Fruit fly (Drosophila melanogaster) whole organism, prepupa: ENCODE data around the gene Cht7.
A peak's percentile ranks its signal among the peaks of the same experiment; 100 is the strongest.

Experiments used
- Blimp-1 ChIP-seq: fragments of 200-800 bp; sonication (Bioruptor generic); optimal IDR thresholded peaks from 3 replicates; lab custom pipeline; 2017; ENCODE audit warnings: missing biosample characterization, missing genetic modification characterization, mild to moderate bottlenecking, moderate library complexity, missing genetic modification reagents
- CG10631 ChIP-seq: fragments of 200-800 bp; sonication (Bioruptor generic); optimal IDR thresholded peaks from 2 replicates; lab custom pipeline; 2016; ENCODE audit warnings: missing biosample characterization, missing genetic modification characterization
- CG11294 ChIP-seq: fragments of 200-800 bp; sonication (Bioruptor generic); IDR thresholded peaks from 2 replicates; pipeline ENCODE4 v1.3.6; 2022; ENCODE audit warnings: missing biosample characterization, missing genetic modification characterization
- CG11762 ChIP-seq: fragments of 200-800 bp; sonication (Bioruptor generic); optimal IDR thresholded peaks from 3 replicates; lab custom pipeline; 2016; ENCODE audit warnings: missing biosample characterization, missing genetic modification characterization; ENCODE audit not compliant: insufficient read depth
- CG11902 ChIP-seq: fragments of 200-800 bp; sonication (Bioruptor generic); optimal IDR thresholded peaks from 3 replicates; lab custom pipeline; 2016; ENCODE audit warnings: missing biosample characterization, missing genetic modification characterization
- CG15336 ChIP-seq: fragments of 200-800 bp; sonication (Bioruptor generic); IDR thresholded peaks from 2 replicates; pipeline ENCODE4 v1.3.6; 2022; ENCODE audit warnings: missing biosample characterization, missing genetic modification characterization
- CG1621 ChIP-seq: fragments of 200-800 bp; sonication (Bioruptor generic); optimal IDR thresholded peaks from 3 replicates; lab custom pipeline; 2018; ENCODE audit warnings: missing biosample characterization, mild to moderate bottlenecking, missing genetic modification characterization
- CG16779 ChIP-seq: fragments of 200-800 bp; sonication (Bioruptor generic); optimal IDR thresholded peaks from 3 replicates; lab custom pipeline; 2017; ENCODE audit warnings: missing biosample characterization, mild to moderate bottlenecking, missing genetic modification characterization
- CG31627 ChIP-seq: fragments of 200-800 bp; sonication (Bioruptor generic); optimal IDR thresholded peaks from 3 replicates; lab custom pipeline; 2016; ENCODE audit warnings: missing biosample characterization, missing genetic modification characterization
- CG32006 ChIP-seq: fragments of 200-800 bp; sonication (Bioruptor generic); optimal IDR thresholded peaks from 3 replicates; lab custom pipeline; 2017; ENCODE audit warnings: missing biosample characterization, mild to moderate bottlenecking, missing genetic modification characterization
- CG34406 ChIP-seq: fragments of 200-800 bp; sonication (Bioruptor generic); optimal IDR thresholded peaks from 3 replicates; lab custom pipeline; 2016; ENCODE audit warnings: missing biosample characterization, missing genetic modification characterization
- CG3919 ChIP-seq: fragments of 200-800 bp; sonication (Bioruptor generic); optimal IDR thresholded peaks from 3 replicates; lab custom pipeline; 2016; ENCODE audit warnings: missing biosample characterization, missing genetic modification characterization
- CG4318 ChIP-seq: fragments of 200-800 bp; sonication (Bioruptor generic); optimal IDR thresholded peaks from 3 replicates; lab custom pipeline; 2017; ENCODE audit warnings: missing biosample characterization, mild to moderate bottlenecking, missing genetic modification characterization
- CG6163 ChIP-seq: fragments of 200-800 bp; sonication (Bioruptor generic); IDR thresholded peaks from 3 replicates; pipeline ENCODE4 v1.3.6; 2022; ENCODE audit warnings: missing biosample characterization, missing genetic modification characterization
- CG6276 ChIP-seq: fragments of 200-800 bp; sonication (Bioruptor generic); optimal IDR thresholded peaks from 2 replicates; lab custom pipeline; 2017; ENCODE audit warnings: missing biosample characterization, mild to moderate bottlenecking, missing genetic modification characterization
- CG6792 ChIP-seq: fragments of 200-800 bp; sonication (Bioruptor generic); optimal IDR thresholded peaks from 3 replicates; lab custom pipeline; 2016; ENCODE audit warnings: missing biosample characterization, missing genetic modification characterization
- CG6854 ChIP-seq: fragments of 200-800 bp; sonication (Bioruptor generic); optimal IDR thresholded peaks from 2 replicates; lab custom pipeline; 2017; ENCODE audit warnings: missing biosample characterization, mild to moderate bottlenecking, missing genetic modification characterization
- CG7368 ChIP-seq: fragments of 200-800 bp; sonication (Bioruptor generic); optimal IDR thresholded peaks from 3 replicates; lab custom pipeline; 2016; ENCODE audit warnings: missing biosample characterization, missing genetic modification characterization
- CG8119 ChIP-seq: fragments of 200-800 bp; sonication (Bioruptor generic); IDR thresholded peaks from 3 replicates; pipeline ENCODE4 v1.3.6; 2022; ENCODE audit warnings: missing biosample characterization, missing genetic modification characterization
- CG8319 ChIP-seq: fragments of 200-800 bp; sonication (Bioruptor generic); optimal IDR thresholded peaks from 3 replicates; lab custom pipeline; 2016; ENCODE audit warnings: missing biosample characterization, missing genetic modification characterization
- CG8632 ChIP-seq: fragments of 200-800 bp; sonication (Bioruptor generic); optimal IDR thresholded peaks from 3 replicates; lab custom pipeline; 2016; ENCODE audit warnings: missing biosample characterization, missing genetic modification characterization
- CG9139 ChIP-seq: fragments of 200-800 bp; sonication (Bioruptor generic); optimal IDR thresholded peaks from 3 replicates; lab custom pipeline; 2017; ENCODE audit warnings: missing biosample characterization, mild to moderate bottlenecking, missing genetic modification characterization
- Eip75B ChIP-seq: fragments of 200-800 bp; sonication (Bioruptor generic); optimal IDR thresholded peaks from 3 replicates; lab custom pipeline; 2016; ENCODE audit warnings: missing biosample characterization, missing genetic modification characterization
- Ets21C ChIP-seq: fragments of 200-800 bp; sonication (Bioruptor generic); optimal IDR thresholded peaks from 3 replicates; lab custom pipeline; 2016; ENCODE audit warnings: missing biosample characterization, missing genetic modification characterization
- Gug ChIP-seq: fragments of 200-800 bp; sonication (Bioruptor generic); IDR thresholded peaks from 2 replicates; pipeline ENCODE4 v1.3.6; 2022; ENCODE audit warnings: missing biosample characterization, missing genetic modification characterization
- Hr38 ChIP-seq: sonication (Bioruptor generic); optimal IDR thresholded peaks from 2 replicates; lab custom pipeline; 2016; ENCODE audit warnings: missing biosample characterization, missing genetic modification characterization
- Hr39 ChIP-seq: fragments of 200-800 bp; sonication (Bioruptor generic); optimal IDR thresholded peaks from 2 replicates; lab custom pipeline; 2016; ENCODE audit warnings: missing biosample characterization, missing genetic modification characterization
- Lpt ChIP-seq: fragments of 200-800 bp; sonication (Bioruptor generic); optimal IDR thresholded peaks from 3 replicates; lab custom pipeline; 2016; ENCODE audit warnings: missing biosample characterization, missing genetic modification characterization
- Met ChIP-seq: fragments of 200-800 bp; sonication (Bioruptor generic); optimal IDR thresholded peaks from 3 replicates; lab custom pipeline; 2016; ENCODE audit warnings: missing biosample characterization, missing genetic modification characterization
- OdsH ChIP-seq: fragments of 200-800 bp; sonication (Bioruptor generic); optimal IDR thresholded peaks from 3 replicates; lab custom pipeline; 2016; ENCODE audit warnings: missing biosample characterization, missing genetic modification characterization
- Smox ChIP-seq: fragments of 200-800 bp; sonication (Bioruptor generic); optimal IDR thresholded peaks from 3 replicates; lab custom pipeline; 2016; ENCODE audit warnings: missing biosample characterization, missing genetic modification characterization
- Sox102F ChIP-seq: fragments of 200-800 bp; sonication (Bioruptor generic); optimal IDR thresholded peaks from 2 replicates; lab custom pipeline; 2016; ENCODE audit warnings: missing biosample characterization, mild to moderate bottlenecking, missing genetic modification characterization
- Sox14 ChIP-seq: fragments of 200-800 bp; sonication (Bioruptor generic); optimal IDR thresholded peaks from 3 replicates; lab custom pipeline; 2016; ENCODE audit warnings: missing biosample characterization, missing genetic modification characterization
- Sox15 ChIP-seq: fragments of 200-800 bp; sonication (Bioruptor generic); optimal IDR thresholded peaks from 3 replicates; lab custom pipeline; 2016; ENCODE audit warnings: missing biosample characterization, missing genetic modification characterization
- dac ChIP-seq: fragments of 200-800 bp; sonication (Bioruptor generic); optimal IDR thresholded peaks from 2 replicates; lab custom pipeline; 2017; ENCODE audit warnings: missing biosample characterization, mild to moderate bottlenecking, missing genetic modification characterization
- esn ChIP-seq: fragments of 200-800 bp; sonication (Bioruptor generic); optimal IDR thresholded peaks from 2 replicates; lab custom pipeline; 2016; ENCODE audit warnings: missing biosample characterization, mild to moderate bottlenecking, missing genetic modification characterization, moderate library complexity
- fd59A ChIP-seq: fragments of 200-800 bp; sonication (Bioruptor generic); optimal IDR thresholded peaks from 2 replicates; lab custom pipeline; 2017; ENCODE audit warnings: missing biosample characterization, mild to moderate bottlenecking, missing genetic modification characterization, missing genetic modification reagents
- fd85E ChIP-seq: fragments of 200-800 bp; sonication (Bioruptor generic); optimal IDR thresholded peaks from 3 replicates; lab custom pipeline; 2016; ENCODE audit warnings: missing biosample characterization, missing genetic modification characterization
- fkh ChIP-seq: fragments of 200-800 bp; sonication (Bioruptor generic); optimal IDR thresholded peaks from 3 replicates; lab custom pipeline; 2017; ENCODE audit warnings: missing biosample characterization, mild to moderate bottlenecking, missing genetic modification characterization, moderate library complexity
- net ChIP-seq: fragments of 200-800 bp; sonication (Bioruptor generic); optimal IDR thresholded peaks from 3 replicates; lab custom pipeline; 2016; ENCODE audit warnings: missing biosample characterization, missing genetic modification characterization
- pdm3 ChIP-seq: fragments of 200-800 bp; sonication (Bioruptor generic); optimal IDR thresholded peaks from 3 replicates; lab custom pipeline; 2016; ENCODE audit warnings: missing biosample characterization, missing genetic modification characterization
- salr ChIP-seq, 2 experiments: fragments of 200-800 bp; sonication (Bioruptor generic); optimal IDR thresholded peaks; 3 replicates each; lab custom pipeline; 2016 to 2018; ENCODE audit warnings: missing biosample characterization in 2 of 2, missing genetic modification characterization in 2 of 2, mild to moderate bottlenecking in 1 of 2
- ss ChIP-seq, 2 experiments: fragments of 200-800 bp; sonication (Bioruptor generic); optimal IDR thresholded peaks; 2 replicates in 1 of 2; 3 replicates in 1 of 2; lab custom pipeline; 2017 to 2018; ENCODE audit warnings: mild to moderate bottlenecking in 2 of 2, missing biosample characterization in 2 of 2, missing genetic modification characterization in 2 of 2, moderate library complexity in 1 of 2
- svp ChIP-seq: fragments of 200-800 bp; sonication (Bioruptor generic); peaks from one replicate; lab custom pipeline; 2016; ENCODE audit warnings: missing biosample characterization, missing genetic modification characterization
- topi ChIP-seq: fragments of 200-800 bp; sonication (Bioruptor generic); optimal IDR thresholded peaks from 3 replicates; lab custom pipeline; 2016; ENCODE audit warnings: missing biosample characterization, missing genetic modification characterization

Gene Cht7

dm6 chr3L:3045256-3045743, 61.5 kb downstream of the Cht7 start (continued):
- TF ChIP-seq Sox15 (GFP tag; lab: Kevin White, UChicago) (peak; percentile 87), topi (GFP tag; lab: Kevin White, UChicago) (peak; percentile 85), CG11902 (peak; percentile 65), CG32006 (GFP tag; lab: Kevin White, UChicago) (peak; percentile 84), CG16779 (peak; percentile 77), CG8632 (GFP tag; lab: Kevin White, UChicago) (peak; percentile 93), Hr38 (GFP tag; lab: Kevin White, UChicago) (no peak), Eip75B (GFP tag; lab: Kevin White, UChicago) (peak; percentile 89), svp (GFP tag; lab: Kevin White, UChicago) (peak; percentile 92), CG10631 (GFP tag; lab: Kevin White, UChicago) (peak; percentile 89), CG7368 (GFP tag; lab: Kevin White, UChicago) (peak; percentile 87), Sox14 (GFP tag; lab: Kevin White, UChicago) (peak; percentile 84), Gug (GFP tag; lab: Robert Waterston, UW) (peak; percentile 54), CG6276 (GFP tag; lab: Kevin White, UChicago) (peak; percentile 41), CG11294 (GFP tag; lab: Robert Waterston, UW) (no peak; the same call in 1 of the 2 replicates), Met (GFP tag; lab: Kevin White, UChicago) (peak; percentile 85)

dm6 chr3L:3042150-3043049, 64.4 kb downstream of the Cht7 start, which contains the start of gene Prx4:
Gene Prx4, plus strand, starts transcription at chr3L:3042359.
- TF ChIP-seq CG6854 (GFP tag; lab: Kevin White, UChicago) (no peak), fd59A (peak; percentile 39), CG3919 (peak; percentile 66), CG6792 (GFP tag; lab: Kevin White, UChicago) (peak; percentile 43), Lpt (no peak), CG31627 (peak; percentile 59), Met (GFP tag; lab: Kevin White, UChicago) (peak; percentile 71), CG15336 (GFP tag; lab: Robert Waterston, UW) (peak; percentile 77), Eip75B (GFP tag; lab: Kevin White, UChicago) (peak; percentile 71), CG1621 (tag; lab: Kevin White, UChicago) (peak; percentile 47), CG11294 (GFP tag; lab: Robert Waterston, UW) (peak; percentile 63; the same call in 1 of the 2 replicates), Sox15 (GFP tag; lab: Kevin White, UChicago) (peak; percentile 40), Smox (peak; percentile 59), Blimp-1 (GFP tag; lab: Kevin White, UChicago) (no peak), CG9139 (GFP tag; lab: Kevin White, UChicago) (no peak), CG6276 (GFP tag; lab: Kevin White, UChicago) (peak; percentile 63), CG32006 (GFP tag; lab: Kevin White, UChicago) (peak; percentile 67), salr (GFP tag; optimal IDR thresholded peaks at IDR 0.05; lab: Kevin White, UChicago) (no peak), CG7368 (GFP tag; lab: Kevin White, UChicago) (peak; percentile 2), dac (no peak), fd85E (GFP tag; lab: Kevin White, UChicago) (no peak), Ets21C (GFP tag; lab: Kevin White, UChicago) (peak; percentile 43), Sox102F (GFP tag; lab: Kevin White, UChicago) (peak; percentile 49), CG4318 (peak; percentile 5), fkh (GFP tag; lab: Kevin White, UChicago) (no peak), esn (peak; percentile 81), CG8319 (GFP tag; lab: Kevin White, UChicago) (peak; percentile 31), pdm3 (GFP tag; lab: Kevin White, UChicago) (peak; percentile 53), CG34406 (GFP tag; lab: Kevin White, UChicago) (peak; percentile 65), net (GFP tag; lab: Kevin White, UChicago) (peak; percentile 49), CG6163 (GFP tag; lab: Robert Waterston, UW) (peak; percentile 90), CG10631 (GFP tag; lab: Kevin White, UChicago) (peak; percentile 60), CG11902 (peak; percentile 21), ss (GFP tag; optimal IDR thresholded peaks at IDR 0.05; lab: Kevin White, UChicago) (peak; percentile 0 to 61), svp (GFP tag; lab: Kevin White, UChicago) (peak; percentile 88), Hr39 (GFP tag; lab: Kevin White, UChicago) (peak; percentile 61), OdsH (GFP tag; lab: Kevin White, UChicago) (peak; percentile 55), CG8632 (GFP tag; lab: Kevin White, UChicago) (peak; percentile 69), CG11762 (GFP tag; lab: Kevin White, UChicago) (no peak), CG8119 (peak; percentile 69; the same call in 2 of the 3 replicates), Gug (GFP tag; lab: Robert Waterston, UW) (peak; percentile 59)
